Worm (Caenorhabditis elegans): ENCODE results near the gene C49C3.4.

- TF ChIP-seq flt-1 (GFP tag; IDR thresholded peaks at IDR 0.05) (no peak), F13C5.2 (tag; optimal IDR thresholded peaks at IDR 0.05) (no peak), hnd-1 (tag; optimal IDR thresholded peaks at IDR 0.05) (no peak), tra-4 (tag; optimal IDR thresholded peaks at IDR 0.05) (no peak), ama-1 (optimal IDR thresholded peaks at IDR 0.05) (no peak), tbx-37 (GFP tag; conservative IDR thresholded peaks at IDR 0.05) (no peak), hmg-4 (GFP tag; optimal IDR thresholded peaks at IDR 0.05) (no peak), ceh-13 (GFP tag; optimal IDR thresholded peaks at IDR 0.05) (no peak), sea-1 (GFP tag; conservative IDR thresholded peaks at IDR 0.05) (no peak), ets-7 (tag; optimal IDR thresholded peaks at IDR 0.05) (no peak), scrt-1 (GFP tag; IDR thresholded peaks at IDR 0.05) (no peak), ceh-36 (tag; optimal IDR thresholded peaks at IDR 0.05) (no peak), aly-1 (tag; optimal IDR thresholded peaks at IDR 0.05) (no peak), pes-1 (GFP tag; IDR thresholded peaks at IDR 0.05) (no peak)
Observed at ce11 chrIV:17276705-17277458, 43.7 kb upstream of the C49C3.4 start, which contains the start of gene clec-196.
